Worm (Caenorhabditis elegans): Measurements from ENCODE around the gene ZC239.6.
"Not testable (repeated sequence)": the region's sequence is repeated elsewhere in the genome, so short reads cannot be mapped to it uniquely, and the experiment has no call there.

- TF ChIP-seq ztf-11 (tag; optimal IDR thresholded peaks at IDR 0.05); snpc-4 (tag; optimal IDR thresholded peaks at IDR 0.05); fos-1 (tag; optimal IDR thresholded peaks at IDR 0.05); pqm-1 (tag; optimal IDR thresholded peaks at IDR 0.05); sea-2 (GFP tag; optimal IDR thresholded peaks at IDR 0.05); nhr-25 (tag; optimal IDR thresholded peaks at IDR 0.05); lin-39 (tag; optimal IDR thresholded peaks at IDR 0.05): not testable (repeated sequence)
Observed at ce11 chrII:3177663-3178062, 31.8 kb upstream of the ZC239.6 start, which contains the start of gene sri-40.
